Worm (Caenorhabditis elegans) whole organism, L4 larva: ENCODE results near the gene spp-3.

ENCODE experiments used
- mes-2 ChIP-seq: sonication (generic microtip); optimal IDR thresholded peaks from 2 replicates; lab custom pipeline; 2016; ENCODE audit warnings: missing genotype, mild to moderate bottlenecking, missing genetic modification characterization, missing compliant biosample characterization; ENCODE audit not compliant: poor library complexity, severe bottlenecking
- nhr-77 ChIP-seq: fragments of 150-350 bp; optimal IDR thresholded peaks from 2 replicates; lab custom pipeline; 2014; ENCODE audit warnings: missing biosample characterization, missing genetic modification characterization
- snpc-4 ChIP-seq: fragments of 150-350 bp; optimal IDR thresholded peaks from 2 replicates; lab custom pipeline; 2014; ENCODE audit warnings: missing biosample characterization, missing genetic modification characterization
- zfp-2 ChIP-seq: sonication (generic microtip); optimal IDR thresholded peaks from 2 replicates; lab custom pipeline; 2016; ENCODE audit warnings: mild to moderate bottlenecking, missing genetic modification characterization, missing compliant biosample characterization

DNA sequence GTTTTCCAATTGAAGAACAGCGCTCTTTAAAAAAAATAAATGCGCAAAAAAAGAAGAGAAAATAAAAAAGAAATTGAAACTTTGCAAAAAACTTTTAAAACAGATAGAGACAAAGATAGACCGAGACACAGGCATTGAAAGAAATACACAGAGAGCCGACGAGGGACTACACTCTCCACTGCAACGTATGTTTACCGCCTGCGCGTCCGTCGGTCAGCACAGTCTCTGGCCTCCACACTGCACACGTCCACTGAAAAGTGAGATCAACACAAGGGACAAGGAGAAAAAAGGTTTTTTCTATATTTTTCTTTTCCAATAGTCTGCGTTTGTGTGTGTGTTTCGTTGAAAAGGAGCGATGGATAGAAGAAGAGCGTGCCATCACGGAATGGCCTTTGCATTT is 8.7 kb downstream of the spp-3 start:
- TF ChIP-seq nhr-77 (tag; lab: Kevin White, UChicago) = no peak
- no peak for TF ChIP-seq snpc-4 (tag; lab: Kevin White, UChicago)
- no peak for TF ChIP-seq zfp-2 (tag; lab: Kevin White, UChicago)
- peak; percentile 53 for TF ChIP-seq mes-2 (tag; lab: Kevin White, UChicago)
